Worm (Caenorhabditis elegans) whole organism, L4/young adult: Measurements from ENCODE around the gene ilys-3.

Source experiments
- W03F9.2 ChIP-seq: fragments of 150-350 bp; optimal IDR thresholded peaks from 2 replicates; lab custom pipeline; 2014; ENCODE audit warnings: missing biosample characterization, missing genetic modification characterization
- him-1 ChIP-seq: sonication (generic microtip); optimal IDR thresholded peaks from 2 replicates; lab custom pipeline; 2016; ENCODE audit warnings: missing genotype, missing genetic modification reagents, missing genetic modification characterization, missing compliant biosample characterization

DNA sequence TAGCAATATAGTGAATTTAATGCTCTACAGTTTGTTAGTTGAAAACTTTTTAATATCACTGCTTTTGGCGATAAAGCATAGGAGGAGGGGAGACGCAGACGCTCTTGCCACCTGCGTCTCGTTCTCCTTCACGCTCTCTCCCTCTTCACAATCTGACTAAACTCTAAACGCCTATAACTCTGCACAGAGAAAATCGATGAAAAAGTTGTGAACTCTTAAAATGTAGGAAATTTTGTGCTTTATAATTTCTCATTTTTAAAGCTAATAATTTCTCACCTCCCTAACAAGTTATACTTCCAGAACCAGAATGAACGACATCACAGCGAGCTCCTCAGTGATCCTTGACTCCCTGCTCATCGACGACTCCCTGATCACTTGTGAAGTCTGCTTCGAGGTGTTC lies 31.6 kb upstream of the ilys-3 start, which contains the start of gene C45G7.4:
- no peak for TF ChIP-seq him-1
- no peak for TF ChIP-seq W03F9.2
